Worm (Caenorhabditis elegans) whole organism, L2 larva: ENCODE measurements around the gene C07B5.4.

ENCODE experiments used
- ceh-82 ChIP-seq: fragments of 150-350 bp; optimal IDR thresholded peaks from 2 replicates; lab custom pipeline; 2014; ENCODE audit warnings: missing biosample characterization, missing genetic modification characterization
- crh-2 ChIP-seq: sonication (generic microtip); optimal IDR thresholded peaks from 2 replicates; lab custom pipeline; 2017; ENCODE audit warnings: missing biosample characterization, missing genetic modification characterization
- lsy-2 ChIP-seq, 2 experiments: fragments of 150-350 bp in 1 of 2; sonication (generic microtip) in 1 of 2; optimal IDR thresholded peaks; 2 replicates each; lab custom pipeline; 2014 to 2017; ENCODE audit warnings: missing biosample characterization in 2 of 2, missing genetic modification characterization in 2 of 2
- nhr-10 ChIP-seq: sonication (generic microtip); optimal IDR thresholded peaks from 2 replicates; lab custom pipeline; 2017; ENCODE audit warnings: missing biosample characterization, missing genetic modification characterization
- unc-39 ChIP-seq: fragments of 150-350 bp; optimal IDR thresholded peaks from 2 replicates; lab custom pipeline; 2014; ENCODE audit warnings: missing biosample characterization, missing genetic modification characterization
- zag-1 ChIP-seq: fragments of 150-350 bp; optimal IDR thresholded peaks from 2 replicates; lab custom pipeline; 2014; ENCODE audit warnings: missing biosample characterization, missing genetic modification characterization

- TF ChIP-seq zag-1 (tag; lab: Kevin White, UChicago), result no peak
- TF ChIP-seq unc-39 (tag; lab: Kevin White, UChicago), result no peak
- TF ChIP-seq ceh-82 (tag; lab: Kevin White, UChicago), result no peak
- TF ChIP-seq nhr-10 (tag; lab: Kevin White, UChicago), result no peak
- TF ChIP-seq crh-2 (tag; lab: Kevin White, UChicago), result peak; percentile 79
- TF ChIP-seq lsy-2 (tag; optimal IDR thresholded peaks at IDR 0.05; lab: Kevin White, UChicago), result no peak
These were observed 11.0 kb downstream of the C07B5.4 start for ce11 chrX:9540464-9540863.
